Worm (Caenorhabditis elegans) whole organism, L3 larva: ENCODE measurements around the gene secs-1.

Experiments used
- R02D3.7 ChIP-seq: fragments of 150-350 bp; optimal IDR thresholded peaks from 2 replicates; lab custom pipeline; 2014; ENCODE audit warnings: missing biosample characterization, missing genetic modification characterization
- ZK546.5 ChIP-seq: sonication (generic microtip); optimal IDR thresholded peaks from 2 replicates; lab custom pipeline; 2017; ENCODE audit warnings: missing biosample characterization, missing genetic modification characterization
- aly-2 ChIP-seq: fragments of 150-350 bp; optimal IDR thresholded peaks from 2 replicates; lab custom pipeline; 2014; ENCODE audit warnings: missing biosample characterization, missing genetic modification characterization
- ceh-28 ChIP-seq: fragments of 150-350 bp; optimal IDR thresholded peaks from 2 replicates; lab custom pipeline; 2014; ENCODE audit warnings: missing biosample characterization, missing genetic modification reagents, missing genetic modification characterization
- ceh-82 ChIP-seq: fragments of 150-350 bp; optimal IDR thresholded peaks from 2 replicates; lab custom pipeline; 2014; ENCODE audit warnings: missing biosample characterization, missing genetic modification characterization
- ceh-9 ChIP-seq: sonication (generic microtip); optimal IDR thresholded peaks from 2 replicates; lab custom pipeline; 2018; ENCODE audit warnings: missing biosample characterization, missing genetic modification characterization
- daf-12 ChIP-seq: fragments of 150-350 bp; optimal IDR thresholded peaks from 2 replicates; lab custom pipeline; 2014; ENCODE audit warnings: missing biosample characterization, missing genetic modification reagents, missing genetic modification characterization
- egl-27 ChIP-seq: sonication (generic microtip); optimal IDR thresholded peaks from 4 replicates; lab custom pipeline; 2017; ENCODE audit warnings: missing biosample characterization, missing genetic modification reagents, missing genetic modification characterization
- egl-5 ChIP-seq: fragments of 150-350 bp; optimal IDR thresholded peaks from 2 replicates; lab custom pipeline; 2017; ENCODE audit warnings: missing biosample characterization, missing genetic modification reagents, missing genetic modification characterization, inconsistent platforms
- elt-2 ChIP-seq: sonication (generic microtip); optimal IDR thresholded peaks from 2 replicates; lab custom pipeline; 2016; ENCODE audit warnings: missing genetic modification reagents, mild to moderate bottlenecking, missing genetic modification characterization, missing compliant biosample characterization
- elt-3 ChIP-seq, 3 experiments: fragments of 150-350 bp in 1 of 3; sonication (generic microtip) in 2 of 3; optimal IDR thresholded peaks; 2 replicates in 2 of 3; 4 replicates in 1 of 3; lab custom pipeline; 2014 to 2017; ENCODE audit warnings: missing biosample characterization in 3 of 3, missing genetic modification characterization in 3 of 3
- eor-1 ChIP-seq, 2 experiments: fragments of 150-350 bp; optimal IDR thresholded peaks; 2 replicates each; lab custom pipeline; 2014 to 2018; ENCODE audit warnings: missing biosample characterization in 2 of 2, missing genetic modification characterization in 2 of 2
- fkh-10 ChIP-seq: sonication (generic microtip); optimal IDR thresholded peaks from 2 replicates; lab custom pipeline; 2017; ENCODE audit warnings: missing biosample characterization, missing genetic modification reagents, missing genetic modification characterization
- fkh-2 ChIP-seq: fragments of 150-350 bp; optimal IDR thresholded peaks from 2 replicates; lab custom pipeline; 2014; ENCODE audit warnings: missing biosample characterization, missing genetic modification reagents, missing genetic modification characterization
- hmg-11 ChIP-seq: sonication (generic microtip); optimal IDR thresholded peaks from 2 replicates; lab custom pipeline; 2016; ENCODE audit warnings: missing genetic modification characterization, missing compliant biosample characterization
- jun-1 ChIP-seq: fragments of 150-350 bp; optimal IDR thresholded peaks from 2 replicates; lab custom pipeline; 2014; ENCODE audit warnings: missing biosample characterization, missing genetic modification reagents, missing genetic modification characterization
- lin-15B ChIP-seq: fragments of 150-350 bp; optimal IDR thresholded peaks from 2 replicates; lab custom pipeline; 2014; ENCODE audit warnings: missing biosample characterization, missing genetic modification characterization
- lsy-12 ChIP-seq: sonication (generic microtip); optimal IDR thresholded peaks from 2 replicates; lab custom pipeline; 2016; ENCODE audit warnings: mild to moderate bottlenecking, missing genetic modification characterization, missing compliant biosample characterization
- mml-1 ChIP-seq: fragments of 150-350 bp; sonication (generic microtip); optimal IDR thresholded peaks from 3 replicates; lab custom pipeline; 2014; ENCODE audit warnings: missing biosample characterization, missing genetic modification characterization
- nfya-1 ChIP-seq: sonication (generic microtip); optimal IDR thresholded peaks from 2 replicates; lab custom pipeline; 2017; ENCODE audit warnings: missing genetic modification characterization, mild to moderate bottlenecking, missing compliant biosample characterization, antibody characterized with exemption, moderate library complexity; ENCODE audit not compliant: insufficient read depth
- nhr-11 ChIP-seq: fragments of 150-350 bp; optimal IDR thresholded peaks from 2 replicates; lab custom pipeline; 2014; ENCODE audit warnings: missing biosample characterization, missing genetic modification characterization
- nhr-23 ChIP-seq: fragments of 150-350 bp; optimal IDR thresholded peaks from 2 replicates; lab custom pipeline; 2014; ENCODE audit warnings: missing biosample characterization, missing genetic modification reagents, missing genetic modification characterization
- nhr-25 ChIP-seq: sonication (generic microtip); optimal IDR thresholded peaks from 2 replicates; lab custom pipeline; 2017; ENCODE audit warnings: missing biosample characterization, missing genetic modification characterization
- nhr-28 ChIP-seq: fragments of 150-350 bp; optimal IDR thresholded peaks from 2 replicates; lab custom pipeline; 2014; ENCODE audit warnings: missing biosample characterization, missing genetic modification characterization
- nhr-43 ChIP-seq: sonication (generic microtip); optimal IDR thresholded peaks from 2 replicates; lab custom pipeline; 2016; ENCODE audit warnings: mild to moderate bottlenecking, missing genetic modification characterization, missing compliant biosample characterization; ENCODE audit not compliant: poor library complexity, severe bottlenecking
- nhr-67 ChIP-seq: fragments of 150-350 bp; optimal IDR thresholded peaks from 2 replicates; lab custom pipeline; 2014; ENCODE audit warnings: missing biosample characterization, missing genetic modification characterization
- nhr-76 ChIP-seq: fragments of 150-350 bp; sonication (generic microtip); optimal IDR thresholded peaks from 5 replicates; lab custom pipeline; 2014; ENCODE audit warnings: missing biosample characterization, missing genetic modification characterization
- nhr-77 ChIP-seq: fragments of 150-350 bp; optimal IDR thresholded peaks from 2 replicates; lab custom pipeline; 2014; ENCODE audit warnings: missing biosample characterization, missing genetic modification characterization
- pha-4 ChIP-seq: fragments of 150-350 bp; optimal IDR thresholded peaks from 2 replicates; lab custom pipeline; 2014; ENCODE audit warnings: missing biosample characterization, missing genetic modification reagents, missing genetic modification characterization
- pqm-1 ChIP-seq: fragments of 150-350 bp; optimal IDR thresholded peaks from 2 replicates; lab custom pipeline; 2017; ENCODE audit warnings: missing biosample characterization, missing genetic modification characterization, inconsistent platforms
- sea-2 ChIP-seq: fragments of 150-350 bp; sonication (generic microtip); optimal IDR thresholded peaks from 4 replicates; lab custom pipeline; 2014; ENCODE audit warnings: missing biosample characterization, missing genetic modification reagents, missing genetic modification characterization
- skn-1 ChIP-seq: fragments of 150-350 bp; optimal IDR thresholded peaks from 2 replicates; lab custom pipeline; 2014; ENCODE audit warnings: missing biosample characterization, missing genetic modification characterization
- snpc-4 ChIP-seq: fragments of 150-350 bp; optimal IDR thresholded peaks from 2 replicates; lab custom pipeline; 2014; ENCODE audit warnings: missing biosample characterization, missing genetic modification characterization
- tbx-2 ChIP-seq: sonication (generic microtip); optimal IDR thresholded peaks from 2 replicates; lab custom pipeline; 2016; ENCODE audit warnings: mild to moderate bottlenecking, missing genetic modification characterization, missing compliant biosample characterization
- unc-62 ChIP-seq: fragments of 150-350 bp; sonication (generic microtip); optimal IDR thresholded peaks from 4 replicates; lab custom pipeline; 2014; ENCODE audit warnings: missing biosample characterization, missing genetic modification reagents, missing genetic modification characterization
- zag-1 ChIP-seq: fragments of 150-350 bp; optimal IDR thresholded peaks from 2 replicates; lab custom pipeline; 2014; ENCODE audit warnings: missing biosample characterization, missing genetic modification characterization
- ztf-11 ChIP-seq: fragments of 150-350 bp; optimal IDR thresholded peaks from 2 replicates; lab custom pipeline; 2014; ENCODE audit warnings: missing biosample characterization, missing genetic modification characterization

The secs-1 gene

DNA sequence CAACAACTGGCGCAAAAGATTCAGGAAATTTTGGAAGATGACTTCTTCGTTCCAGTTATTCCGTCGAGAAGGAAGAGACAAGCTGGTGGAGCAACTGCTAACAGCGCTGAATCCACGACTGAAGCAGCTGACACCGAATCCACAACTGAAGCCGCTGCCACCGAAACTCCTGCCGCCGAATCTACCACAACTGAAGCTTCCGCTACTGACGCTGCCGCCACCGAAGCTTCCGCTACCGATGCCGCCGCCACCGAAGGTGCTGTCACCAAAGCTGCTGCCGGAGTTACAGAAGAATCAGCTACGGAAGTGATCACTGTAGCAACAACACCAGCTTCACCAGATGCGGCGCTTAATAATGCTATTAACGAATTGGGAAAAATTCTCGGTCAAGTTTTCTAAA lies 9.8 kb downstream of the secs-1 start:
- no peak for TF ChIP-seq hmg-11 (tag; lab: Kevin White, UChicago)
- TF ChIP-seq egl-5: no peak
- no peak for TF ChIP-seq ceh-9
- TF ChIP-seq elt-2 (tag; lab: Kevin White, UChicago): no peak
- no peak for TF ChIP-seq nhr-43 (tag; lab: Kevin White, UChicago)
- no peak for TF ChIP-seq ceh-28 (tag; lab: Kevin White, UChicago)
- TF ChIP-seq snpc-4 (tag; lab: Kevin White, UChicago): no peak
- TF ChIP-seq sea-2 (GFP tag; lab: Kevin White, UChicago): no peak
- no peak for TF ChIP-seq daf-12
- no peak for TF ChIP-seq egl-27 (tag; lab: Kevin White, UChicago)
- TF ChIP-seq nhr-76 (tag; lab: Kevin White, UChicago): no peak
- TF ChIP-seq tbx-2: no peak
- no peak for TF ChIP-seq nfya-1 (tag; lab: Kevin White, UChicago)
- TF ChIP-seq jun-1 (tag; lab: Kevin White, UChicago): no peak
- no peak for TF ChIP-seq lin-15B (tag; lab: Kevin White, UChicago)
- TF ChIP-seq lsy-12 (tag; lab: Kevin White, UChicago): no peak
- TF ChIP-seq ztf-11 (tag; lab: Kevin White, UChicago): no peak
- no peak for TF ChIP-seq nhr-77

DNA sequence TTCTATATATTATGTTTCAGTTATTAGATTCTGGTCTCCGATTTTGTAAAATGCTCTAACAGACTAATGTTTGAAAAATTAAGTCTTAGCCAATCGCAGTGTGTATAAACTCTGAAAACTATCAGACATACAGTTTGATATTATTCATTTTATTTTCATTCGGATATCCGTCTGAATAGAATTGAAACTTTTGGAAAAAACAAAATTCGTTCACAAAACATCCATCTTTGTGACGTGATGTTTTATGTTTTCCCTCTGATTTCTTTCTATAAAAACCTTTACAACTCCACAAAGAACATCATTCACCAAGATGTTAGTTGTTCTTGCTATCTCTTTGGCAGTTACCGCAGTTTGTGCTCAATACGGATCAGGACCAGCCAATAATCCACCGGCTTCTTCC lies 10.8 kb downstream of the secs-1 start, which contains the start of gene ule-3:
Gene ule-3 (plus strand): TSS at position 301 of the 400 bp plus-strand sequence.
- TF ChIP-seq nfya-1 (tag; lab: Kevin White, UChicago) (no peak), nhr-77 (no peak), nhr-25 (tag; lab: Kevin White, UChicago) (no peak), fkh-10 (GFP tag; lab: Kevin White, UChicago) (no peak), lsy-12 (tag; lab: Kevin White, UChicago) (no peak), ceh-82 (tag; lab: Kevin White, UChicago) (no peak), elt-3 (tag; optimal IDR thresholded peaks at IDR 0.05; lab: Kevin White, UChicago) (no peak), egl-27 (tag; lab: Kevin White, UChicago) (no peak), mml-1 (tag; lab: Kevin White, UChicago) (no peak), skn-1 (tag; lab: Kevin White, UChicago) (no peak), nhr-67 (tag; lab: Kevin White, UChicago) (no peak), ZK546.5 (tag; lab: Kevin White, UChicago) (no peak), R02D3.7 (tag; lab: Kevin White, UChicago) (no peak), nhr-11 (no peak), ztf-11 (tag; lab: Kevin White, UChicago) (no peak), pqm-1 (tag; lab: Kevin White, UChicago) (no peak), nhr-23 (no peak)

DNA sequence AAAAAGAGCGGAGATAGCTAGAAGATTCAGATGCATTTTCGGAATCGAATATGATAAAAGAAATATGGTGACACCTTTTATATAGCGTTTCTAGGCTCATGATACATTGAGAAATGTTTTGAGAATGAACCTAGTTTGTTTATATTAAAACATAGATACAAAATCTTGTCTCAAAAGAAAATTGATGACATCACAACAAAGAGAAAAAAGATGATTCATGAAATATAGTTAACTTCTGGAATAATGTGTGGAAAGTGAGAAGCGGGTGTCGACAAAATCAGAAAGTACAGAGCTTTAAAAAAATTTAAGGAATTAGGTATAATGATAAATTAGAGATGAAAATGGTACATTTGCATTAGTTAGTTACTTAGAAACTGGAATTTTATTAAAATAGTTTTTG lies 11.5 kb downstream of the secs-1 start, which contains the start of gene D1054.10:
Gene D1054.10 (minus strand): TSS at position 101 of the 400 bp plus-strand sequence.
- TF ChIP-seq ceh-9: no peak
- TF ChIP-seq mml-1 (tag; lab: Kevin White, UChicago): no peak
- no peak for TF ChIP-seq unc-62 (GFP tag; lab: Kevin White, UChicago)
- no peak for TF ChIP-seq lsy-12 (tag; lab: Kevin White, UChicago)
- TF ChIP-seq elt-3 (tag; optimal IDR thresholded peaks at IDR 0.05; lab: Kevin White, UChicago): no peak
- no peak for TF ChIP-seq daf-12
- TF ChIP-seq nhr-77: no peak
- TF ChIP-seq ztf-11 (tag; lab: Kevin White, UChicago): no peak
- TF ChIP-seq snpc-4 (tag; lab: Kevin White, UChicago): no peak

DNA sequence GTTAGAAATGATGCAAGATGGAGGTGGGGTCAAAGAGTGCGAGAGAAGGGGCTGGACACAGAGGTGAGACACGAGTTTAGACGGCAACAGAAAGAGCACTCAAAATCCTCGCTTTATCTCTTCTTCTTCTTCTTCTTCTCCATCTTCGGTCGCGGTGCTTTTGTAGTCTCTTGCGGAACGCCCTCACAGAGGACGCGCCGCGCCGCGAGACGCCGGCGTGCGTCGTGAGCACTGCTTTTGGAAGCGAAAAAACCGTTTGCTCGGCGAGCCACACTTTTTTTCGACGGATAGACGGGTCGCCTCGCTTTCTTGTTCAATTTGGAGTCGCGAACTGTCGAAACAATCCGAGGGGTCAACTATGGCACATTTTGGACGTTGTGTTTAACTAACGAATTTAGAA lies 13.4 kb downstream of the secs-1 start, which contains the start of gene D1054.9:
Gene D1054.9 (minus strand): TSS at position 137 of the 400 bp plus-strand sequence.
- TF ChIP-seq nhr-28 (tag; lab: Kevin White, UChicago) (no peak), R02D3.7 (tag; lab: Kevin White, UChicago) (no peak), nhr-67 (tag; lab: Kevin White, UChicago) (no peak), nhr-25 (tag; lab: Kevin White, UChicago) (no peak), tbx-2 (no peak), nhr-76 (tag; lab: Kevin White, UChicago) (no peak), nhr-23 (no peak), fkh-2 (tag; lab: Kevin White, UChicago) (no peak), ZK546.5 (tag; lab: Kevin White, UChicago) (no peak), aly-2 (tag; lab: Kevin White, UChicago) (no peak), elt-3 (tag; optimal IDR thresholded peaks at IDR 0.05; lab: Kevin White, UChicago) (no peak), nhr-77 (no peak), zag-1 (no peak), eor-1 (tag; optimal IDR thresholded peaks at IDR 0.05; lab: Kevin White, UChicago) (no peak), pha-4 (tag; lab: Kevin White, UChicago) (no peak), pqm-1 (tag; lab: Kevin White, UChicago) (no peak), jun-1 (tag; lab: Kevin White, UChicago) (no peak), nfya-1 (tag; lab: Kevin White, UChicago) (no peak), sea-2 (GFP tag; lab: Kevin White, UChicago) (no peak)
- TF ChIP-seq, all 47 proteins: peak for 0
